Worm (Caenorhabditis elegans) whole organism, L2 larva: Measurements from ENCODE around the gene sfxn-1.5.

Source experiments
- ZK546.5 ChIP-seq: sonication (generic microtip); optimal IDR thresholded peaks from 2 replicates; lab custom pipeline; 2017; ENCODE audit warnings: missing biosample characterization, missing genetic modification characterization
- nhr-12 ChIP-seq: fragments of 150-350 bp; optimal IDR thresholded peaks from 2 replicates; lab custom pipeline; 2014; ENCODE audit warnings: missing biosample characterization, missing genetic modification characterization
- skn-1 ChIP-seq: sonication (generic microtip); optimal IDR thresholded peaks from 2 replicates; lab custom pipeline; 2017; ENCODE audit warnings: missing biosample characterization, missing genetic modification characterization
- snpc-4 ChIP-seq: fragments of 150-350 bp; optimal IDR thresholded peaks from 2 replicates; lab custom pipeline; 2014; ENCODE audit warnings: missing biosample characterization, missing genetic modification characterization
- unc-62 ChIP-seq: fragments of 150-350 bp; optimal IDR thresholded peaks from 2 replicates; lab custom pipeline; 2014; ENCODE audit warnings: missing biosample characterization, missing genetic modification reagents, missing genetic modification characterization
- zag-1 ChIP-seq: fragments of 150-350 bp; optimal IDR thresholded peaks from 2 replicates; lab custom pipeline; 2014; ENCODE audit warnings: missing biosample characterization, missing genetic modification characterization
- ztf-4 ChIP-seq: fragments of 150-350 bp; optimal IDR thresholded peaks from 2 replicates; lab custom pipeline; 2014; ENCODE audit warnings: missing biosample characterization, missing genetic modification characterization

- TF ChIP-seq ZK546.5: no peak
- no peak for TF ChIP-seq zag-1 (tag; lab: Kevin White, UChicago)
- TF ChIP-seq ztf-4 (tag; lab: Kevin White, UChicago): no peak
- TF ChIP-seq snpc-4: no peak
- TF ChIP-seq skn-1 (tag; lab: Kevin White, UChicago): no peak
- TF ChIP-seq unc-62: no peak
- no peak for TF ChIP-seq nhr-12 (tag; lab: Kevin White, UChicago)
Measured at ce11 chrX:11662069-11662468, 609 bp upstream of the sfxn-1.5 start.
